Worm (Caenorhabditis elegans): ENCODE measurements around the gene F35C11.6.

Gene F35C11.6

DNA sequence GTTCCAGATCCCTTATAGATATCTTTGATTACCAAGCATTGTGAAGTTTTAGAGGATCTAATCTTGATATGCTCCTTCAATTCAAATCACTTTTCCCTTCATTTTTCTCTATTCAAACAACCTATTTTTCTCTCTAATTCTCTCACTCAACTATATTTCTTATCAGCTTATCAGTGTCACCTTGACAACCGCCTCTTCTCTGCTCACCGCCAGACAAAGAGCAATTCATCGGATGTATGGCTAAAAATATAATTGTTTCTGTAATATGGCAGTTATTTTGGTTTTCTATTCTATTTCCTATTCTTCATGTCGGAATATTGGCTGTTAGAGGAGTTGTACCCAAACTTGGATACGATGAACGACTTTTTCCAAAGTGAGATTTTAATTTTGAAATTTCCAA lies 9.2 kb downstream of the F35C11.6 start (continued):
- TF ChIP-seq ceh-40 (GFP tag; IDR thresholded peaks at IDR 0.05) (no peak), dpff-1 (tag; optimal IDR thresholded peaks at IDR 0.05) (no peak), hlh-12 (tag; optimal IDR thresholded peaks at IDR 0.05) (no peak)

DNA sequence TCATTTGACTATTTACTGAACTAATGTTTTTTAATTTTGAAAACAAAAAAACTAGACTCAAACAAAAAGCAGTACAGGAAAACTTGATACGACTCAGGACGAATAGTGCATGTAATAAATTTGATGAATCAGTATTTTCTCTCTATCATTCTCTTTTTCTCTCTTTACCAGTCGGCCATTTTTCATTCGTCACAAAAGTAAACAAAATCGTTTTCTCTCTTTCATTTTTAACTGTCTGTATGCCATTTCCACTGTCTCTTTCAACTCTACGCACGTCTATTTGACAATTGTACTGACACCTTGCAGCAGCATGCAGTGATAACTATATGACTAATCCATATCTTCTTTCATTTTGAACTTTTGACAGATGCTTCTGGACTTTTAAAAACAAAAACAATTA lies 10.2 kb downstream of the F35C11.6 start, which contains the start of the genes F35C11.2 and F35C11.4:
Gene F35C11.2 (minus strand): TSS at position 90 of the 400 bp plus-strand sequence.
Gene F35C11.4 (plus strand): TSS at position 260 of the 400 bp plus-strand sequence.
- TF ChIP-seq ekl-4 (GFP tag; IDR thresholded peaks at IDR 0.05), result no peak
- peak; percentile 16 for TF ChIP-seq pha-4 (tag; optimal IDR thresholded peaks at IDR 0.05)
- TF ChIP-seq C17E4.6 (GFP tag; IDR thresholded peaks at IDR 0.05), result no peak
- peak; percentile 77 for TF ChIP-seq unc-62 (GFP tag; optimal IDR thresholded peaks at IDR 0.05)
- peak; percentile 89 for TF ChIP-seq nhr-80 (tag; optimal IDR thresholded peaks at IDR 0.05)
- peak in 1 of 2 experiments; percentile 9 for TF ChIP-seq let-607 (tag; optimal IDR thresholded peaks at IDR 0.05)

DNA sequence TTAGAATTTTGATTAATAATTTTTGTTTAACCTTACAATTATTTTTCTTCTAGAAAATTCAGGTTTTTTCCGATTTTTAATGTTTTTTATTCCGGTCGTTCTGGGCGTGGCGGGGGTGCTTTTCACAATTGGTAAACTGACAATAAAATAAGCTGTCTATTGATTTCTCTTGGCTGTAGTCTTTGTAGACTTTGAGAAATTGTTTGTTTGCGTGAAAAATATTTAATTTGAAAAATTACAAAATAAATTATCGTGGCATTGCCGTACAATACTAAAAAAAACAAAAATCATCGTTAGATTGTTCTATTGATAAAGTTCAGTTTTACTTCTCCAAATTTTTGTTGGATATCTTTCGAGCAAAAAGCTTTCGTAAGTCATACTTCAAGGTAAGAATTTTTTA lies 12.5 kb downstream of the F35C11.6 start, which contains the start of gene F35C11.3:
Gene F35C11.3 (plus strand): TSS at position 301 of the 400 bp plus-strand sequence.
- TF ChIP-seq athp-1 (tag; optimal IDR thresholded peaks at IDR 0.05), result no peak
- TF ChIP-seq sdz-38 (tag; optimal IDR thresholded peaks at IDR 0.05), result no peak
- no peak for TF ChIP-seq mcd-1 (GFP tag; IDR thresholded peaks at IDR 0.05)
- no peak for TF ChIP-seq Y95B8A.8 (GFP tag; IDR thresholded peaks at IDR 0.05)
- TF ChIP-seq egrh-3 (GFP tag; IDR thresholded peaks at IDR 0.05), result no peak
- no peak for TF ChIP-seq unc-130 (GFP tag; optimal IDR thresholded peaks at IDR 0.05)

DNA sequence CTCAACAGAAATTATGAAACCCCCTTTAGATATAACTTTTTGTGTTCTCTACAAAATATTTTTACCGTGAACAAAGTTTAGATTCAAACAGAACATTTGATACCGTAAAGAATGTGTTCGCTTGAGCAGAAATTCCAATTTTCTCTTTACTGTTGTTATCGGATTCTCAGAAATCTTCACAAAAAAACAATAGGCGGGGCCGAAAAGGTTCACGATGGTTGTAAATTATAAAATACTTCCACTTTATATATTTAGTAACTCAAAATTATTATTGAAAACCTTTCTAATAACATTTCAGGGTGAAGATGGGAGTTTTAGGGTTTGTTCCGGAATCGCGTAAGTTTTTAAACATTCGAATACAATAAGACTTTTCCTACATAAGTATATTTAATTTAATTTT lies 20.8 kb downstream of the F35C11.6 start, which contains the start of gene nlp-5:
Gene nlp-5 (plus strand): TSS at position 301 of the 400 bp plus-strand sequence.
- no peak for TF ChIP-seq athp-1 (tag; optimal IDR thresholded peaks at IDR 0.05)
- TF ChIP-seq mes-4 (tag; optimal IDR thresholded peaks at IDR 0.05), result no peak
- no peak for TF ChIP-seq egl-18 (GFP tag; IDR thresholded peaks at IDR 0.05)
- no peak for TF ChIP-seq tbx-9 (tag; optimal IDR thresholded peaks at IDR 0.05; ENCODE audit: borderline replicate concordance)
- TF ChIP-seq bed-2 (GFP tag; IDR thresholded peaks at IDR 0.05), result no peak
- TF ChIP-seq mcd-1 (GFP tag; IDR thresholded peaks at IDR 0.05), result no peak
- TF ChIP-seq akir-1 (GFP tag; optimal IDR thresholded peaks at IDR 0.05), result no peak
- no peak for TF ChIP-seq F23B12.7 (tag; optimal IDR thresholded peaks at IDR 0.05; ENCODE audit: insufficient read depth)
- TF ChIP-seq unc-130 (GFP tag; optimal IDR thresholded peaks at IDR 0.05), result no peak
- TF ChIP-seq ztf-26 (tag; optimal IDR thresholded peaks at IDR 0.05), result no peak
- no peak for TF ChIP-seq ama-1 (optimal IDR thresholded peaks at IDR 0.05)
- no peak for TF ChIP-seq ama-1 (GFP tag; optimal IDR thresholded peaks at IDR 0.05)
- no peak for TF ChIP-seq ceh-91 (GFP tag; IDR thresholded peaks at IDR 0.05)
- no peak for TF ChIP-seq rpc-1 (optimal IDR thresholded peaks at IDR 0.05)
- TF ChIP-seq rpc-1 (tag; optimal IDR thresholded peaks at IDR 0.05), result no peak
- no peak for TF ChIP-seq Y53F4B.3 (GFP tag; IDR thresholded peaks at IDR 0.05)
- no peak for TF ChIP-seq F57C9.4 (tag; optimal IDR thresholded peaks at IDR 0.05)
- TF ChIP-seq madf-10 (tag; optimal IDR thresholded peaks at IDR 0.05), result no peak
- TF ChIP-seq F10E7.11 (tag; optimal IDR thresholded peaks at IDR 0.05), result no peak
- no peak for TF ChIP-seq nhr-120 (GFP tag; IDR thresholded peaks at IDR 0.05)
- no peak for TF ChIP-seq ekl-4 (GFP tag; IDR thresholded peaks at IDR 0.05)
- TF ChIP-seq repo-1 (tag; optimal IDR thresholded peaks at IDR 0.05), result no peak

DNA sequence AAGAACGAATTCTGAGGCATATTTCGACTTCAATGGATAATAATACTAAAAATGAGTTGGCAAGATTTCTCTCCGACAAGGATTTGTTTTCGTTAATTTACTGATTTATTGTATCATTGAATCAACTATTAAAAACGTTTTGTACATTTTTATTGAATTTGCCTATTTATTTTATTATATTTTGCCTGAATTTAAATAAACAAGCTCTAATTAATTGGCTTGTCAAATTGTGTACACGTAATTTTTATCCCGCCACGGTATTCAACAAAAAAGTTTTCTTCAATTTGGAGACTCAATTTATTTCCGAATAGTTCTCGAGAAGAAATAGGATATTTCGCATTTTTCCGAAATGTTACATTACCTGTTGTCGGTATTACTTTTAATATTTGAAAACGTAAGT lies 26.4 kb downstream of the F35C11.6 start, which contains the start of gene M110.7:
Gene M110.7 (plus strand): TSS at position 301 of the 400 bp plus-strand sequence.
- TF ChIP-seq mcd-1 (GFP tag; IDR thresholded peaks at IDR 0.05), result no peak
- TF ChIP-seq rcor-1 (GFP tag; IDR thresholded peaks at IDR 0.05), result no peak

All from whole organism, young adult.